Worm (Caenorhabditis elegans) whole organism, L3 larva: Measurements from ENCODE around the gene W02D7.8.

Experiments used
- ZK546.5 ChIP-seq: sonication (generic microtip); optimal IDR thresholded peaks from 2 replicates; lab custom pipeline; 2017; ENCODE audit warnings: missing biosample characterization, missing genetic modification characterization
- aly-2 ChIP-seq: fragments of 150-350 bp; optimal IDR thresholded peaks from 2 replicates; lab custom pipeline; 2014; ENCODE audit warnings: missing biosample characterization, missing genetic modification characterization
- ztf-11 ChIP-seq: fragments of 150-350 bp; optimal IDR thresholded peaks from 2 replicates; lab custom pipeline; 2014; ENCODE audit warnings: missing biosample characterization, missing genetic modification characterization

ce11 chrV:8271995-8272394 is 34.3 kb downstream of the W02D7.8 start, which contains the start of gene asp-5:
- TF ChIP-seq aly-2 (tag; lab: Kevin White, UChicago): no peak
- TF ChIP-seq ZK546.5 (tag; lab: Kevin White, UChicago): no peak
- TF ChIP-seq ztf-11 (tag; lab: Kevin White, UChicago): no peak
